Worm (Caenorhabditis elegans) whole organism, late embryonic: ENCODE data around the gene fbxb-37.

ENCODE experiments used
- C08G9.2 ChIP-seq: sonication (generic microtip); optimal IDR thresholded peaks from 2 replicates; lab custom pipeline; 2016; ENCODE audit warnings: mild to moderate bottlenecking, missing genetic modification characterization, moderate library complexity, missing compliant biosample characterization
- F13H6.1 ChIP-seq: sonication (generic microtip); optimal IDR thresholded peaks from 2 replicates; lab custom pipeline; 2016; ENCODE audit warnings: missing genetic modification characterization, missing compliant biosample characterization
- K02D7.2 ChIP-seq: sonication (generic microtip); optimal IDR thresholded peaks from 2 replicates; lab custom pipeline; 2017; ENCODE audit warnings: mild to moderate bottlenecking, missing genetic modification characterization, missing compliant biosample characterization
- T23F11.4 ChIP-seq: fragments of 200-800 bp; sonication (Bioruptor generic); optimal IDR thresholded peaks from 2 replicates; lab custom pipeline; 2018; ENCODE audit warnings: mild to moderate bottlenecking, missing genetic modification characterization, missing compliant biosample characterization
- ama-1 ChIP-seq: fragments of 150-350 bp; optimal IDR thresholded peaks from 2 replicates; lab custom pipeline; 2014
- ceh-18 ChIP-seq: sonication (generic microtip); optimal IDR thresholded peaks from 2 replicates; lab custom pipeline; 2016; ENCODE audit warnings: missing genetic modification characterization, missing compliant biosample characterization
- ceh-19 ChIP-seq: fragments of 200-800 bp; sonication (Bioruptor generic); optimal IDR thresholded peaks from 2 replicates; lab custom pipeline; 2018; ENCODE audit warnings: mild to moderate bottlenecking, missing genetic modification characterization, missing compliant biosample characterization
- ceh-22 ChIP-seq: sonication (generic microtip); optimal IDR thresholded peaks from 2 replicates; lab custom pipeline; 2017; ENCODE audit warnings: missing biosample characterization, missing genetic modification characterization
- ceh-24 ChIP-seq: sonication (generic microtip); optimal IDR thresholded peaks from 2 replicates; lab custom pipeline; 2016; ENCODE audit warnings: mild to moderate bottlenecking, missing genetic modification characterization, missing compliant biosample characterization
- ceh-30 ChIP-seq: fragments of 150-350 bp; optimal IDR thresholded peaks from 2 replicates; lab custom pipeline; 2014; ENCODE audit warnings: missing biosample characterization, missing genetic modification characterization
- ceh-45 ChIP-seq: fragments of 200-800 bp; sonication (Bioruptor generic); IDR thresholded peaks from 2 replicates; pipeline ENCODE4 v1.3.6; 2022; ENCODE audit warnings: missing genetic modification reagents, missing genetic modification characterization, missing compliant biosample characterization
- ceh-48 ChIP-seq: sonication (generic microtip); optimal IDR thresholded peaks from 2 replicates; lab custom pipeline; 2016; ENCODE audit warnings: missing genetic modification characterization, inconsistent platforms, missing compliant biosample characterization
- ceh-6 ChIP-seq: fragments of 200-800 bp; sonication (Bioruptor generic); optimal IDR thresholded peaks from 2 replicates; lab custom pipeline; 2018; ENCODE audit warnings: mild to moderate bottlenecking, missing genetic modification characterization, missing compliant biosample characterization
- dve-1 ChIP-seq: sonication (generic microtip); optimal IDR thresholded peaks from 2 replicates; lab custom pipeline; 2017; ENCODE audit warnings: antibody characterized with exemption, mild to moderate bottlenecking, missing genetic modification characterization, missing compliant biosample characterization
- elt-4 ChIP-seq: sonication (generic microtip); optimal IDR thresholded peaks from 2 replicates; lab custom pipeline; 2016; ENCODE audit warnings: missing genetic modification characterization, missing compliant biosample characterization
- ets-4 ChIP-seq: sonication (generic microtip); optimal IDR thresholded peaks from 2 replicates; lab custom pipeline; 2016; ENCODE audit warnings: missing genetic modification characterization, missing compliant biosample characterization
- fkh-10 ChIP-seq: fragments of 150-350 bp; optimal IDR thresholded peaks from 2 replicates; lab custom pipeline; 2014; ENCODE audit warnings: missing biosample characterization, missing genetic modification reagents, missing genetic modification characterization
- fkh-6 ChIP-seq: sonication (generic microtip); optimal IDR thresholded peaks from 2 replicates; lab custom pipeline; 2016; ENCODE audit warnings: missing genetic modification characterization, missing compliant biosample characterization
- gmeb-2 ChIP-seq: sonication (generic microtip); optimal IDR thresholded peaks from 2 replicates; lab custom pipeline; 2016; ENCODE audit warnings: missing genetic modification characterization, inconsistent platforms, missing compliant biosample characterization
- hlh-13 ChIP-seq: fragments of 200-800 bp; sonication (Bioruptor generic); optimal IDR thresholded peaks from 2 replicates; lab custom pipeline; 2018; ENCODE audit warnings: mild to moderate bottlenecking, missing genetic modification characterization, missing compliant biosample characterization
- hlh-30 ChIP-seq: sonication (generic microtip); optimal IDR thresholded peaks from 2 replicates; lab custom pipeline; 2017; ENCODE audit warnings: antibody characterized with exemption, missing genetic modification characterization, missing compliant biosample characterization; ENCODE audit not compliant: insufficient read depth
- madf-2 ChIP-seq: sonication (generic microtip); optimal IDR thresholded peaks from 2 replicates; lab custom pipeline; 2017; ENCODE audit warnings: missing genetic modification characterization, missing compliant biosample characterization
- mec-3 ChIP-seq: sonication (generic microtip); optimal IDR thresholded peaks from 2 replicates; lab custom pipeline; 2016; ENCODE audit warnings: borderline replicate concordance, missing genetic modification characterization, missing compliant biosample characterization
- nfya-1 ChIP-seq: sonication (generic microtip); optimal IDR thresholded peaks from 2 replicates; lab custom pipeline; 2017; ENCODE audit warnings: missing genetic modification characterization, mild to moderate bottlenecking, missing compliant biosample characterization, antibody characterized with exemption, moderate library complexity
- nhr-11 ChIP-seq: fragments of 150-350 bp; optimal IDR thresholded peaks from 2 replicates; lab custom pipeline; 2014; ENCODE audit warnings: missing biosample characterization, missing genetic modification characterization
- npax-4 ChIP-seq: sonication (generic microtip); optimal IDR thresholded peaks from 2 replicates; lab custom pipeline; 2016; ENCODE audit warnings: missing genetic modification characterization, missing compliant biosample characterization
- odd-2 ChIP-seq: sonication (generic microtip); optimal IDR thresholded peaks from 2 replicates; lab custom pipeline; 2017; ENCODE audit warnings: antibody characterized with exemption, mild to moderate bottlenecking, missing genetic modification characterization, missing compliant biosample characterization
- pag-3 ChIP-seq: sonication (generic microtip); optimal IDR thresholded peaks from 2 replicates; lab custom pipeline; 2016; ENCODE audit warnings: missing compliant biosample characterization, missing genetic modification characterization, borderline replicate concordance
- ref-2 ChIP-seq: sonication (generic microtip); optimal IDR thresholded peaks from 2 replicates; lab custom pipeline; 2016; ENCODE audit warnings: missing genetic modification characterization, missing compliant biosample characterization
- rnt-1 ChIP-seq: sonication (generic microtip); optimal IDR thresholded peaks from 2 replicates; lab custom pipeline; 2016; ENCODE audit warnings: missing genetic modification characterization, missing compliant biosample characterization
- sdc-2 ChIP-seq: sonication (generic microtip); optimal IDR thresholded peaks from 2 replicates; lab custom pipeline; 2016; ENCODE audit warnings: missing genotype, missing genetic modification characterization, missing compliant biosample characterization
- sox-2 ChIP-seq: fragments of 200-800 bp; sonication (Bioruptor generic); IDR thresholded peaks from 2 replicates; pipeline ENCODE4 v1.3.6; 2022; ENCODE audit warnings: missing genetic modification reagents, missing genetic modification characterization, missing compliant biosample characterization
- sox-4 ChIP-seq: sonication (generic microtip); optimal IDR thresholded peaks from 2 replicates; lab custom pipeline; 2017; ENCODE audit warnings: mild to moderate bottlenecking, missing genetic modification characterization, inconsistent platforms, missing compliant biosample characterization
- tbx-7 ChIP-seq: sonication (generic microtip); optimal IDR thresholded peaks from 2 replicates; lab custom pipeline; 2016; ENCODE audit warnings: missing genotype, missing genetic modification characterization, missing compliant biosample characterization
- ttx-3 ChIP-seq: sonication (generic microtip); optimal IDR thresholded peaks from 2 replicates; lab custom pipeline; 2016; ENCODE audit warnings: missing genetic modification reagents, missing genetic modification characterization, missing compliant biosample characterization
- zip-5 ChIP-seq: sonication (generic microtip); optimal IDR thresholded peaks from 2 replicates; lab custom pipeline; 2016; ENCODE audit warnings: missing genetic modification characterization, missing compliant biosample characterization
- ztf-16 ChIP-seq: sonication (generic microtip); optimal IDR thresholded peaks from 2 replicates; lab custom pipeline; 2017; ENCODE audit warnings: missing genetic modification characterization, missing compliant biosample characterization

fbxb-37 gene

ce11 chrII:2093456-2093926, at the start of gene fbxb-37:
Gene fbxb-37 (minus strand): TSS chrII:2093876.
- TF ChIP-seq sox-4 (tag; lab: Kevin White, UChicago) (no peak), ceh-24 (tag; lab: Kevin White, UChicago) (no peak), fkh-10 (no peak), dve-1 (no peak), nhr-11 (tag; lab: Kevin White, UChicago) (no peak), ztf-16 (tag; lab: Kevin White, UChicago) (no peak), zip-5 (tag; lab: Kevin White, UChicago) (no peak), ceh-19 (GFP tag; lab: Kevin White, UChicago) (no peak), hlh-30 (tag; lab: Kevin White, UChicago) (no peak), mec-3 (no peak), ceh-6 (no peak), nfya-1 (tag; lab: Kevin White, UChicago) (no peak), elt-4 (tag; lab: Kevin White, UChicago) (no peak), ama-1 (no peak), ceh-18 (no peak), ref-2 (tag; lab: Kevin White, UChicago) (no peak), ceh-30 (tag; lab: Kevin White, UChicago) (no peak)

ce11 chrII:2140817-2141216, 47.1 kb upstream of the fbxb-37 start, which contains the start of gene C40A11.3:
Gene C40A11.3 (plus strand): TSS chrII:2141117.
- TF ChIP-seq odd-2 (tag; lab: Kevin White, UChicago) = no peak
- no peak for TF ChIP-seq ceh-45 (GFP tag; lab: Robert Waterston, UW)
- no peak for TF ChIP-seq F13H6.1 (tag; lab: Kevin White, UChicago)
- TF ChIP-seq ets-4 (tag; lab: Kevin White, UChicago) = no peak

- TF ChIP-seq pag-3 (tag; lab: Kevin White, UChicago) = no peak
- no peak for TF ChIP-seq fkh-6
- no peak for TF ChIP-seq sox-4 (tag; lab: Kevin White, UChicago)
- TF ChIP-seq zip-5 (tag; lab: Kevin White, UChicago) = no peak
- TF ChIP-seq sdc-2 = no peak
- TF ChIP-seq gmeb-2 (tag; lab: Kevin White, UChicago) = no peak
- no peak for TF ChIP-seq T23F11.4
- TF ChIP-seq rnt-1 = no peak
- no peak for TF ChIP-seq hlh-13 (GFP tag; lab: Kevin White, UChicago)
- TF ChIP-seq ttx-3 (tag; lab: Kevin White, UChicago) = no peak
- no peak for TF ChIP-seq ama-1
- no peak for TF ChIP-seq ets-4 (tag; lab: Kevin White, UChicago)
These were observed 45.2 kb upstream of the fbxb-37 start for ce11 chrII:2138901-2139300.

- TF ChIP-seq ceh-48 (tag; lab: Kevin White, UChicago) (peak; percentile 16), ceh-19 (GFP tag; lab: Kevin White, UChicago) (no peak), tbx-7 (tag; lab: Kevin White, UChicago) (no peak), sox-2 (GFP tag; lab: Robert Waterston, UW) (no peak)
These were observed 43.6 kb upstream of the fbxb-37 start, which contains the start of gene C40A11.4 for ce11 chrII:2137235-2137634. Gene C40A11.4 (plus strand): TSS chrII:2137422.

- TF ChIP-seq npax-4 (tag; lab: Kevin White, UChicago) (no peak), K02D7.2 (tag; lab: Kevin White, UChicago) (no peak), madf-2 (tag; lab: Kevin White, UChicago) (no peak), C08G9.2 (tag; lab: Kevin White, UChicago) (no peak), ceh-19 (GFP tag; lab: Kevin White, UChicago) (no peak), ceh-22 (tag; lab: Kevin White, UChicago) (no peak), ceh-48 (tag; lab: Kevin White, UChicago) (no peak), ceh-45 (GFP tag; lab: Robert Waterston, UW) (no peak), ceh-18 (no peak)
- TF ChIP-seq, all 69 proteins: peak for 0
These were observed 41.9 kb upstream of the fbxb-37 start, which contains the start of gene hpo-7 for ce11 chrII:2135604-2136003. Gene hpo-7 (minus strand): TSS chrII:2135704.
